Fruit fly (Drosophila melanogaster) Kc167 (cell line): Measurements from ENCODE around the gene CG43295.

Source experiments
- Myc ChIP-seq: fragments of >200 bp; optimal IDR thresholded peaks from 2 replicates; lab custom pipeline; 2017; ENCODE audit warnings: missing external identifiers
- Sin3A ChIP-seq: fragments of >200 bp; optimal IDR thresholded peaks from 2 replicates; lab custom pipeline; 2018; ENCODE audit warnings: missing external identifiers
- h ChIP-seq: fragments of >200 bp; optimal IDR thresholded peaks from 3 replicates; lab custom pipeline; 2018; ENCODE audit warnings: missing external identifiers
- insv ChIP-seq: fragments of >200 bp; optimal IDR thresholded peaks from 3 replicates; lab custom pipeline; 2018; ENCODE audit warnings: missing external identifiers
- psq ChIP-seq: fragments of >200 bp; optimal IDR thresholded peaks from 2 replicates; lab custom pipeline; 2017; ENCODE audit warnings: missing external identifiers
- ttk ChIP-seq: sonication (Bioruptor generic); optimal IDR thresholded peaks from 2 replicates; lab custom pipeline; 2017; ENCODE audit warnings: missing external identifiers

Gene CG43295

dm6 chr3L:16113607-16114337 is 8.1 kb downstream of the CG43295 start:
- TF ChIP-seq insv (lab: Kevin White, UChicago) (no peak), psq (lab: Kevin White, UChicago) (no peak), ttk (lab: Kevin White, UChicago) (no peak)

dm6 chr3L:16121791-16122190 is 16.1 kb downstream of the CG43295 start, which contains the start of gene Strump:
TSS of gene Strump (plus strand) at chr3L:16122002.
- TF ChIP-seq ttk (lab: Kevin White, UChicago) (no peak), psq (lab: Kevin White, UChicago) (no peak)

dm6 chr3L:16128481-16128972 is 22.9 kb downstream of the CG43295 start, which contains the start of gene Pgm1:
TSS of gene Pgm1 (minus strand) at chr3L:16128531.
- TF ChIP-seq insv (lab: Kevin White, UChicago): no peak

- TF ChIP-seq psq (lab: Kevin White, UChicago) (no peak), h (no peak), Sin3A (lab: Kevin White, UChicago) (no peak), Myc (no peak), insv (lab: Kevin White, UChicago) (no peak), ttk (lab: Kevin White, UChicago) (no peak)
Measured at dm6 chr3L:16128973-16129745, 23.5 kb downstream of the CG43295 start, which contains the start of gene SsRbeta. TSS of gene SsRbeta (plus strand) at chr3L:16129617.

dm6 chr3L:16131264-16132066 is 25.8 kb downstream of the CG43295 start, which contains the start of the genes Trs20 and elg1:
TSS of gene Trs20 (minus strand) at chr3L:16131632.
TSS of gene elg1 (plus strand) at chr3L:16132028.
- TF ChIP-seq psq (lab: Kevin White, UChicago) (no peak), insv (lab: Kevin White, UChicago) (no peak), Sin3A (lab: Kevin White, UChicago) (no peak), Myc (no peak), ttk (lab: Kevin White, UChicago) (no peak), h (no peak)

- TF ChIP-seq psq (lab: Kevin White, UChicago) (no peak), h (no peak), insv (lab: Kevin White, UChicago) (no peak), Myc (no peak), Sin3A (lab: Kevin White, UChicago) (no peak), ttk (lab: Kevin White, UChicago) (no peak)
Measured at dm6 chr3L:16132067-16132418, 26.4 kb downstream of the CG43295 start.

dm6 chr3L:16136819-16137553 is 31.3 kb downstream of the CG43295 start:
- TF ChIP-seq insv (lab: Kevin White, UChicago): no peak
- TF ChIP-seq h: no peak
- TF ChIP-seq ttk (lab: Kevin White, UChicago): no peak
- TF ChIP-seq Sin3A (lab: Kevin White, UChicago): no peak
- TF ChIP-seq psq (lab: Kevin White, UChicago): no peak
- no peak for TF ChIP-seq Myc

- TF ChIP-seq Sin3A (lab: Kevin White, UChicago) (no peak), psq (lab: Kevin White, UChicago) (no peak), h (no peak), insv (lab: Kevin White, UChicago) (no peak), ttk (lab: Kevin White, UChicago) (no peak), Myc (no peak)
Measured at dm6 chr3L:16137779-16138178, 32.1 kb downstream of the CG43295 start, which contains the start of gene CG5157. TSS of gene CG5157 (minus strand) at chr3L:16137879.

- TF ChIP-seq psq (lab: Kevin White, UChicago) (no peak), ttk (lab: Kevin White, UChicago) (no peak), Myc (no peak), Sin3A (lab: Kevin White, UChicago) (no peak), h (no peak), insv (lab: Kevin White, UChicago) (no peak)
Measured at dm6 chr3L:16139131-16139530, 33.5 kb downstream of the CG43295 start.

- TF ChIP-seq psq (lab: Kevin White, UChicago) (no peak), Myc (no peak), h (no peak), insv (lab: Kevin White, UChicago) (no peak), Sin3A (lab: Kevin White, UChicago) (no peak), ttk (lab: Kevin White, UChicago) (no peak)
Measured at dm6 chr3L:16141556-16141955, 35.9 kb downstream of the CG43295 start.
